Fruit fly (Drosophila melanogaster) whole organism, prepupa: ENCODE data around the gene Pino.

Experiments
- Blimp-1 ChIP-seq: fragments of 200-800 bp; sonication (Bioruptor generic); optimal IDR thresholded peaks from 3 replicates; lab custom pipeline; 2017; ENCODE audit warnings: missing biosample characterization, missing genetic modification characterization, mild to moderate bottlenecking, moderate library complexity, missing genetic modification reagents
- CG10631 ChIP-seq: fragments of 200-800 bp; sonication (Bioruptor generic); optimal IDR thresholded peaks from 2 replicates; lab custom pipeline; 2016; ENCODE audit warnings: missing biosample characterization, missing genetic modification characterization
- CG10669 ChIP-seq: fragments of 200-800 bp; sonication (Bioruptor generic); optimal IDR thresholded peaks from 3 replicates; lab custom pipeline; 2018; ENCODE audit warnings: missing biosample characterization, mild to moderate bottlenecking, missing genetic modification characterization, moderate library complexity
- CG11902 ChIP-seq: fragments of 200-800 bp; sonication (Bioruptor generic); optimal IDR thresholded peaks from 3 replicates; lab custom pipeline; 2016; ENCODE audit warnings: missing biosample characterization, missing genetic modification characterization
- CG16779 ChIP-seq: fragments of 200-800 bp; sonication (Bioruptor generic); optimal IDR thresholded peaks from 3 replicates; lab custom pipeline; 2017; ENCODE audit warnings: missing biosample characterization, mild to moderate bottlenecking, missing genetic modification characterization
- CG3032 ChIP-seq: fragments of 200-800 bp; optimal IDR thresholded peaks from 2 replicates; lab custom pipeline; 2019; ENCODE audit warnings: missing biosample characterization, mild to moderate bottlenecking, missing genetic modification characterization, moderate library complexity
- CG34406 ChIP-seq: fragments of 200-800 bp; sonication (Bioruptor generic); optimal IDR thresholded peaks from 3 replicates; lab custom pipeline; 2016; ENCODE audit warnings: missing biosample characterization, missing genetic modification characterization
- CG3919 ChIP-seq: fragments of 200-800 bp; sonication (Bioruptor generic); optimal IDR thresholded peaks from 3 replicates; lab custom pipeline; 2016; ENCODE audit warnings: missing biosample characterization, missing genetic modification characterization
- CG6163 ChIP-seq: fragments of 200-800 bp; sonication (Bioruptor generic); IDR thresholded peaks from 3 replicates; pipeline ENCODE4 v1.3.6; 2022; ENCODE audit warnings: missing biosample characterization, missing genetic modification characterization
- CG6792 ChIP-seq: fragments of 200-800 bp; sonication (Bioruptor generic); optimal IDR thresholded peaks from 3 replicates; lab custom pipeline; 2016; ENCODE audit warnings: missing biosample characterization, missing genetic modification characterization
- CG6854 ChIP-seq: fragments of 200-800 bp; sonication (Bioruptor generic); optimal IDR thresholded peaks from 2 replicates; lab custom pipeline; 2017; ENCODE audit warnings: missing biosample characterization, mild to moderate bottlenecking, missing genetic modification characterization
- CG8119 ChIP-seq: fragments of 200-800 bp; sonication (Bioruptor generic); IDR thresholded peaks from 3 replicates; pipeline ENCODE4 v1.3.6; 2022; ENCODE audit warnings: missing biosample characterization, missing genetic modification characterization
- Eip75B ChIP-seq: fragments of 200-800 bp; sonication (Bioruptor generic); optimal IDR thresholded peaks from 3 replicates; lab custom pipeline; 2016; ENCODE audit warnings: missing biosample characterization, missing genetic modification characterization
- Eip78C ChIP-seq: fragments of 200-800 bp; sonication (Bioruptor generic); peaks from one replicate; lab custom pipeline; 2016; ENCODE audit warnings: missing biosample characterization, missing genetic modification characterization
- Eip93F ChIP-seq: fragments of 200-800 bp; sonication (Bioruptor generic); optimal IDR thresholded peaks from 2 replicates; lab custom pipeline; 2016; ENCODE audit warnings: missing biosample characterization, mild to moderate bottlenecking, missing genetic modification characterization
- Gug ChIP-seq: fragments of 200-800 bp; sonication (Bioruptor generic); IDR thresholded peaks from 2 replicates; pipeline ENCODE4 v1.3.6; 2022; ENCODE audit warnings: missing biosample characterization, missing genetic modification characterization
- Hr39 ChIP-seq: fragments of 200-800 bp; sonication (Bioruptor generic); optimal IDR thresholded peaks from 2 replicates; lab custom pipeline; 2016; ENCODE audit warnings: missing biosample characterization, missing genetic modification characterization
- Lpt ChIP-seq: fragments of 200-800 bp; sonication (Bioruptor generic); optimal IDR thresholded peaks from 3 replicates; lab custom pipeline; 2016; ENCODE audit warnings: missing biosample characterization, missing genetic modification characterization
- Met ChIP-seq: fragments of 200-800 bp; sonication (Bioruptor generic); optimal IDR thresholded peaks from 3 replicates; lab custom pipeline; 2016; ENCODE audit warnings: missing biosample characterization, missing genetic modification characterization
- Sox102F ChIP-seq: fragments of 200-800 bp; sonication (Bioruptor generic); optimal IDR thresholded peaks from 2 replicates; lab custom pipeline; 2016; ENCODE audit warnings: missing biosample characterization, mild to moderate bottlenecking, missing genetic modification characterization
- Sox14 ChIP-seq: fragments of 200-800 bp; sonication (Bioruptor generic); optimal IDR thresholded peaks from 3 replicates; lab custom pipeline; 2016; ENCODE audit warnings: missing biosample characterization, missing genetic modification characterization
- achi ChIP-seq: fragments of 200-800 bp; sonication (Bioruptor generic); optimal IDR thresholded peaks from 3 replicates; lab custom pipeline; 2016; ENCODE audit warnings: missing biosample characterization, missing genetic modification characterization
- acj6 ChIP-seq: fragments of 200-800 bp; sonication (Bioruptor generic); optimal IDR thresholded peaks from 3 replicates; lab custom pipeline; 2016; ENCODE audit warnings: missing biosample characterization, missing genetic modification characterization
- cyc ChIP-seq: fragments of 200-800 bp; sonication (Bioruptor generic); optimal IDR thresholded peaks from 3 replicates; lab custom pipeline; 2016; ENCODE audit warnings: missing biosample characterization, missing genetic modification characterization
- dac ChIP-seq: fragments of 200-800 bp; sonication (Bioruptor generic); optimal IDR thresholded peaks from 2 replicates; lab custom pipeline; 2017; ENCODE audit warnings: missing biosample characterization, mild to moderate bottlenecking, missing genetic modification characterization
- dsx ChIP-seq: fragments of 200-800 bp; optimal IDR thresholded peaks from 3 replicates; lab custom pipeline; 2019; ENCODE audit warnings: missing biosample characterization, mild to moderate bottlenecking, missing genetic modification characterization, moderate library complexity; ENCODE audit not compliant: poor library complexity, severe bottlenecking
- eg ChIP-seq: fragments of 200-800 bp; sonication (Bioruptor generic); IDR thresholded peaks from 3 replicates; pipeline ENCODE4 v1.3.6; 2022; ENCODE audit warnings: missing biosample characterization, missing genetic modification characterization
- esn ChIP-seq: fragments of 200-800 bp; sonication (Bioruptor generic); optimal IDR thresholded peaks from 2 replicates; lab custom pipeline; 2016; ENCODE audit warnings: missing biosample characterization, mild to moderate bottlenecking, missing genetic modification characterization, moderate library complexity
- fd59A ChIP-seq: fragments of 200-800 bp; sonication (Bioruptor generic); optimal IDR thresholded peaks from 2 replicates; lab custom pipeline; 2017; ENCODE audit warnings: missing biosample characterization, mild to moderate bottlenecking, missing genetic modification characterization, missing genetic modification reagents
- fd85E ChIP-seq: fragments of 200-800 bp; sonication (Bioruptor generic); optimal IDR thresholded peaks from 3 replicates; lab custom pipeline; 2016; ENCODE audit warnings: missing biosample characterization, missing genetic modification characterization
- fkh ChIP-seq: fragments of 200-800 bp; sonication (Bioruptor generic); optimal IDR thresholded peaks from 3 replicates; lab custom pipeline; 2017; ENCODE audit warnings: missing biosample characterization, mild to moderate bottlenecking, missing genetic modification characterization, moderate library complexity
- spab ChIP-seq: fragments of 200-800 bp; sonication (Bioruptor generic); optimal IDR thresholded peaks from 2 replicates; lab custom pipeline; 2017; ENCODE audit warnings: missing biosample characterization, mild to moderate bottlenecking, missing genetic modification characterization, missing genetic modification reagents
- ss ChIP-seq, 2 experiments: fragments of 200-800 bp; sonication (Bioruptor generic); optimal IDR thresholded peaks; 2 replicates in 1 of 2; 3 replicates in 1 of 2; lab custom pipeline; 2017 to 2018; ENCODE audit warnings: mild to moderate bottlenecking in 2 of 2, missing biosample characterization in 2 of 2, missing genetic modification characterization in 2 of 2, moderate library complexity in 1 of 2
- svp ChIP-seq: fragments of 200-800 bp; sonication (Bioruptor generic); peaks from one replicate; lab custom pipeline; 2016; ENCODE audit warnings: missing biosample characterization, missing genetic modification characterization
- topi ChIP-seq: fragments of 200-800 bp; sonication (Bioruptor generic); optimal IDR thresholded peaks from 3 replicates; lab custom pipeline; 2016; ENCODE audit warnings: missing biosample characterization, missing genetic modification characterization
- vri ChIP-seq: fragments of 200-800 bp; sonication (Bioruptor generic); optimal IDR thresholded peaks from 3 replicates; lab custom pipeline; 2016; ENCODE audit warnings: missing biosample characterization, mild to moderate bottlenecking, missing genetic modification characterization

Pino gene

dm6 chr2L:1118880-1119809 is 9.6 kb downstream of the Pino start (continued):
- TF ChIP-seq acj6 (GFP tag; lab: Kevin White, UChicago) (peak; percentile 84), CG10631 (GFP tag; lab: Kevin White, UChicago) (peak; percentile 68), Eip93F (GFP tag; lab: Kevin White, UChicago) (peak; percentile 62), achi (GFP tag; lab: Kevin White, UChicago) (peak; percentile 76), svp (GFP tag; lab: Kevin White, UChicago) (peak; percentile 96), Blimp-1 (GFP tag; lab: Kevin White, UChicago) (peak; percentile 2), CG11902 (peak; percentile 67), topi (peak; percentile 81), CG6792 (GFP tag; lab: Kevin White, UChicago) (peak; percentile 77), Gug (GFP tag; lab: Robert Waterston, UW) (peak; percentile 70), CG3032 (tag; lab: Kevin White, UChicago) (peak; percentile 48), fd85E (GFP tag; lab: Kevin White, UChicago) (peak; percentile 24), fkh (peak; percentile 20), Met (peak; percentile 81), Sox102F (GFP tag; lab: Kevin White, UChicago) (peak; percentile 82), CG6163 (GFP tag; lab: Robert Waterston, UW) (peak; percentile 82), CG8119 (GFP tag; lab: Robert Waterston, UW) (peak; percentile 73), dsx (GFP tag; lab: Kevin White, UChicago) (peak; percentile 34), spab (GFP tag; lab: Kevin White, UChicago) (peak; percentile 61), dac (peak; percentile 47)

dm6 chr2L:1118149-1118548 is 10.6 kb downstream of the Pino start:
- TF ChIP-seq svp (GFP tag; lab: Kevin White, UChicago), result peak; percentile 61
- peak; percentile 14 for TF ChIP-seq Eip78C
- TF ChIP-seq eg, result peak; percentile 31; the same call in 2 of the 3 replicates
- no peak for TF ChIP-seq fd59A
- no peak for TF ChIP-seq Lpt (GFP tag; lab: Kevin White, UChicago)

- TF ChIP-seq vri (GFP tag; lab: Kevin White, UChicago) (peak; percentile 60), svp (GFP tag; lab: Kevin White, UChicago) (peak; percentile 95), Sox14 (GFP tag; lab: Kevin White, UChicago) (peak; percentile 26), CG16779 (peak; percentile 28), Hr39 (GFP tag; lab: Kevin White, UChicago) (no peak), Lpt (GFP tag; lab: Kevin White, UChicago) (no peak), topi (peak; percentile 3), Sox102F (GFP tag; lab: Kevin White, UChicago) (peak; percentile 20), CG6854 (peak; percentile 43), ss (GFP tag; optimal IDR thresholded peaks at IDR 0.05; lab: Kevin White, UChicago) (peak in 1 of 2 experiments; percentile 16), Eip78C (peak; percentile 80), esn (GFP tag; lab: Kevin White, UChicago) (peak; percentile 5), Met (peak; percentile 31), Eip75B (GFP tag; lab: Kevin White, UChicago) (peak; percentile 13), Eip93F (GFP tag; lab: Kevin White, UChicago) (peak; percentile 73), CG10669 (no peak), CG3919 (GFP tag; lab: Kevin White, UChicago) (peak; percentile 5), cyc (GFP tag; lab: Kevin White, UChicago) (no peak), CG34406 (GFP tag; lab: Kevin White, UChicago) (no peak), fkh (peak; percentile 20)
These were observed 12.0 kb downstream of the Pino start for dm6 chr2L:1116661-1117322.
